Fruit fly (Drosophila melanogaster): ENCODE data around the gene CG4325.

Gene CG4325

DNA sequence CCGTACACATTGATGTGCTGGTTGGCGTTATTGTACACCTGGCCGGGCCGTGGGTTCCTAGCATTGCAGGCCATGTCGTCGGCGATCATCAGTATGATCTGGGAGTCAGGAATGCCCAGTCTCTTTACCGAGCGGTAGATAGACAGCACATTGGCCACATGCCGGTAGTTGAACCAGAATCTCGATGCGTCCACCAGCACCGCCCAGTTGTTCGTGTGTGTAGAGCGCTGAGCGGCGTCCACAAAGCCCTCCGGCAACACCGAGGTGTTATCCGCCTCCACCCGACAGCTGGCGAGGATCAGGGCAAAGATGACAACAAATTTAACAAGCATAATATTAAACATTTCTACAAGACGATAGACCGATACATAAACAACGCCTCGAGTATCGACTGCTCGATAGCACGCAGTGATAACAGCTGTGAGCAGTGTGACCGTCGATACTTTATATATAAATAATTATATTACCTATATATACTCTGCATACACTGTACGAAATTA is 34.6 kb downstream of the CG4325 start, which contains the start of gene PIG-K:
Gene PIG-K (minus strand): TSS at position 412 of the 500 bp plus-strand sequence.
- TF ChIP-seq cg (GFP tag; optimal IDR thresholded peaks at IDR 0.05) = no peak
- no peak for TF ChIP-seq gcm (GFP tag; optimal IDR thresholded peaks at IDR 0.05)
- TF ChIP-seq Bgb (GFP tag; IDR thresholded peaks at IDR 0.05; ENCODE audit: partially characterized antibody) = peak; percentile 30; the same call in 1 of the 2 replicates
- TF ChIP-seq hbn (GFP tag; IDR thresholded peaks at IDR 0.05; ENCODE audit: partially characterized antibody) = 0 out of 2 replicates have a peak, but pooled peaks have one; percentile 24
- TF ChIP-seq CG2129 (GFP tag; IDR thresholded peaks at IDR 0.05; ENCODE audit: partially characterized antibody) = peak; percentile 19; the same call in 1 of the 2 replicates
- TF ChIP-seq NFAT (GFP tag; IDR thresholded peaks at IDR 0.05) = no peak
- TF ChIP-seq bbx (GFP tag; IDR thresholded peaks at IDR 0.05; ENCODE audit: partially characterized antibody) = peak; percentile 55
- peak; percentile 60 for TF ChIP-seq unc-4 (GFP tag; IDR thresholded peaks at IDR 0.05; ENCODE audit: partially characterized antibody)
- no peak for TF ChIP-seq en (GFP tag; optimal IDR thresholded peaks at IDR 0.05)
- peak; percentile 44; the same call in 2 of the 3 replicates for TF ChIP-seq HLH4C (GFP tag; IDR thresholded peaks at IDR 0.05; ENCODE audit: partially characterized antibody)
- TF ChIP-seq jigr1 (GFP tag; IDR thresholded peaks at IDR 0.05) = no peak
- TF ChIP-seq ab (GFP tag; optimal IDR thresholded peaks at IDR 0.05) = no peak
- TF ChIP-seq pzg (GFP tag; optimal IDR thresholded peaks at IDR 0.05) = peak; percentile 38
- no peak for TF ChIP-seq Trl (optimal IDR thresholded peaks at IDR 0.05)
- TF ChIP-seq Trl (GFP tag; optimal IDR thresholded peaks at IDR 0.05) = no peak
- TF ChIP-seq chinmo (GFP tag; IDR thresholded peaks at IDR 0.05; ENCODE audit: partially characterized antibody) = 0 out of 4 replicates have a peak, but pooled peaks have one; percentile 28
- no peak for TF ChIP-seq MTF-1 (GFP tag; optimal IDR thresholded peaks at IDR 0.05; ENCODE audit: borderline replicate concordance)
- TF ChIP-seq zf30C (GFP tag; optimal IDR thresholded peaks at IDR 0.05) = peak; percentile 94
- peak; percentile 71 for TF ChIP-seq sna (GFP tag; IDR thresholded peaks at IDR 0.05; ENCODE audit: partially characterized antibody)
- TF ChIP-seq Scr (GFP tag; IDR thresholded peaks at IDR 0.05; ENCODE audit: partially characterized antibody) = peak; percentile 64
- TF ChIP-seq CG14860 (GFP tag; IDR thresholded peaks at IDR 0.05; ENCODE audit: partially characterized antibody) = peak; percentile 52; the same call in 2 of the 3 replicates
- TF ChIP-seq CG13287 (GFP tag; IDR thresholded peaks at IDR 0.05; ENCODE audit: partially characterized antibody) = peak; percentile 57
- no peak for TF ChIP-seq CG7745 (tag; optimal IDR thresholded peaks at IDR 0.05)
- TF ChIP-seq crp (GFP tag; optimal IDR thresholded peaks at IDR 0.05) = peak in 1 of 2 experiments; percentile 79
- peak; percentile 67 for TF ChIP-seq Dref (GFP tag; IDR thresholded peaks at IDR 0.05)
- no peak for TF ChIP-seq wek (GFP tag; optimal IDR thresholded peaks at IDR 0.05)
- TF ChIP-seq MBD-R2 (GFP tag; IDR thresholded peaks at IDR 0.05) = peak; percentile 62
- peak; percentile 63 for TF ChIP-seq zen2 (GFP tag; IDR thresholded peaks at IDR 0.05; ENCODE audit: partially characterized antibody)
- TF ChIP-seq lilli (GFP tag; optimal IDR thresholded peaks at IDR 0.05) = no peak
- TF ChIP-seq mld (GFP tag; IDR thresholded peaks at IDR 0.05; ENCODE audit: partially characterized antibody) = peak; percentile 28; the same call in 1 of the 3 replicates
- no peak for TF ChIP-seq tin (GFP tag; optimal IDR thresholded peaks at IDR 0.05)
- no peak for TF ChIP-seq CG10366 (GFP tag; IDR thresholded peaks at IDR 0.05)
- TF ChIP-seq amos (GFP tag; IDR thresholded peaks at IDR 0.05; ENCODE audit: partially characterized antibody) = peak; percentile 61; the same call in 1 of the 2 replicates
- TF ChIP-seq MESR4 (GFP tag; optimal IDR thresholded peaks at IDR 0.05) = peak; percentile 61
- TF ChIP-seq CG16813 (GFP tag; IDR thresholded peaks at IDR 0.05; ENCODE audit: partially characterized antibody) = peak; percentile 44; the same call in 1 of the 3 replicates
- peak; percentile 45 for TF ChIP-seq BEAF-32 (GFP tag; optimal IDR thresholded peaks at IDR 0.05)
- peak; percentile 47 for TF ChIP-seq CG9797 (GFP tag; optimal IDR thresholded peaks at IDR 0.05)
- peak; percentile 27 for TF ChIP-seq YL-1 (GFP tag; optimal IDR thresholded peaks at IDR 0.05)
- peak; percentile 61; the same call in 1 of the 3 replicates for TF ChIP-seq hb (GFP tag; IDR thresholded peaks at IDR 0.05; ENCODE audit: partially characterized antibody)
- TF ChIP-seq nerfin-2 (GFP tag; IDR thresholded peaks at IDR 0.05; ENCODE audit: partially characterized antibody) = peak; percentile 52; the same call in 1 of the 2 replicates
- TF ChIP-seq stwl (tag; optimal IDR thresholded peaks at IDR 0.05) = no peak
- no peak for TF ChIP-seq CG4854 (GFP tag; optimal IDR thresholded peaks at IDR 0.05)
- no peak for TF ChIP-seq Hr39 (optimal IDR thresholded peaks at IDR 0.05)
- peak; percentile 66; the same call in 2 of the 3 replicates for TF ChIP-seq CG6791 (GFP tag; IDR thresholded peaks at IDR 0.05; ENCODE audit: partially characterized antibody)
- TF ChIP-seq Doc3 (GFP tag; IDR thresholded peaks at IDR 0.05; ENCODE audit: partially characterized antibody) = 0 out of 3 replicates have a peak, but pooled peaks have one; percentile 20
- peak; percentile 55; the same call in 2 of the 4 replicates for TF ChIP-seq Dll (GFP tag; IDR thresholded peaks at IDR 0.05; ENCODE audit: partially characterized antibody)
